Worm (Caenorhabditis elegans) whole organism, L2 larva: ENCODE results near the gene tkr-2.

Source experiments
- F13H6.1 ChIP-seq: sonication (generic microtip); optimal IDR thresholded peaks from 2 replicates; lab custom pipeline; 2016; ENCODE audit warnings: missing genetic modification characterization, missing compliant biosample characterization
- ama-1 ChIP-seq: fragments of 150-350 bp; optimal IDR thresholded peaks from 2 replicates; lab custom pipeline; 2018; ENCODE audit warnings: inconsistent platforms
- ceh-16 ChIP-seq: fragments of 150-350 bp; optimal IDR thresholded peaks from 2 replicates; lab custom pipeline; 2014; ENCODE audit warnings: missing biosample characterization, missing genetic modification characterization
- ceh-82 ChIP-seq: fragments of 150-350 bp; optimal IDR thresholded peaks from 2 replicates; lab custom pipeline; 2014; ENCODE audit warnings: missing biosample characterization, missing genetic modification characterization
- egl-27 ChIP-seq: sonication (generic microtip); optimal IDR thresholded peaks from 3 replicates; lab custom pipeline; 2017; ENCODE audit warnings: missing biosample characterization, missing genetic modification reagents, missing genetic modification characterization
- elt-3 ChIP-seq: sonication (generic microtip); optimal IDR thresholded peaks from 2 replicates; lab custom pipeline; 2017; ENCODE audit warnings: missing biosample characterization, missing genetic modification characterization
- fos-1 ChIP-seq: fragments of 150-350 bp; optimal IDR thresholded peaks from 2 replicates; lab custom pipeline; 2014; ENCODE audit warnings: missing biosample characterization, missing genetic modification characterization
- lin-39 ChIP-seq: fragments of 150-350 bp; optimal IDR thresholded peaks from 2 replicates; lab custom pipeline; 2014; ENCODE audit warnings: missing biosample characterization, missing genetic modification reagents, missing genetic modification characterization
- nhr-237 ChIP-seq: fragments of 150-350 bp; optimal IDR thresholded peaks from 2 replicates; lab custom pipeline; 2014; ENCODE audit warnings: missing biosample characterization, missing genetic modification characterization
- sem-4 ChIP-seq: fragments of 150-350 bp; optimal IDR thresholded peaks from 2 replicates; lab custom pipeline; 2014; ENCODE audit warnings: missing biosample characterization, missing genetic modification reagents, missing genetic modification characterization
- skn-1 ChIP-seq: sonication (generic microtip); optimal IDR thresholded peaks from 2 replicates; lab custom pipeline; 2017; ENCODE audit warnings: missing biosample characterization, missing genetic modification characterization
- zag-1 ChIP-seq: fragments of 150-350 bp; optimal IDR thresholded peaks from 2 replicates; lab custom pipeline; 2014; ENCODE audit warnings: missing biosample characterization, missing genetic modification characterization

- TF ChIP-seq sem-4 (tag; lab: Kevin White, UChicago) (no peak), ama-1 (no peak), nhr-237 (tag; lab: Kevin White, UChicago) (no peak), ceh-16 (tag; lab: Kevin White, UChicago) (no peak), skn-1 (tag; lab: Kevin White, UChicago) (no peak), lin-39 (tag; lab: Kevin White, UChicago) (no peak), elt-3 (tag; lab: Kevin White, UChicago) (no peak), F13H6.1 (tag; lab: Kevin White, UChicago) (no peak), fos-1 (tag; lab: Kevin White, UChicago) (no peak), egl-27 (tag; lab: Kevin White, UChicago) (no peak), ceh-82 (tag; lab: Kevin White, UChicago) (no peak), zag-1 (no peak)
Observed at ce11 chrIV:6165787-6166186, 36.1 kb upstream of the tkr-2 start.
